Worm (Caenorhabditis elegans) whole organism, L1 larva: ENCODE measurements around the gene pqn-94.

Experiments
- ama-1 ChIP-seq: fragments of 150-350 bp; optimal IDR thresholded peaks from 2 replicates; lab custom pipeline; 2014
- jun-1 ChIP-seq: fragments of 150-350 bp; optimal IDR thresholded peaks from 2 replicates; lab custom pipeline; 2014; ENCODE audit warnings: missing biosample characterization, missing genetic modification reagents, missing genetic modification characterization
- mdl-1 ChIP-seq, 2 experiments: fragments of 150-350 bp; optimal IDR thresholded peaks; 2 replicates each; lab custom pipeline; 2014 to 2017; ENCODE audit warnings: missing biosample characterization in 2 of 2, missing genetic modification characterization in 2 of 2, inconsistent platforms in 1 of 2
- nhr-76 ChIP-seq: sonication (generic microtip); optimal IDR thresholded peaks from 2 replicates; lab custom pipeline; 2017; ENCODE audit warnings: missing biosample characterization, missing genetic modification characterization
- pqm-1 ChIP-seq: sonication (generic microtip); optimal IDR thresholded peaks from 3 replicates; lab custom pipeline; 2017; ENCODE audit warnings: missing biosample characterization, missing genetic modification characterization
- snpc-4 ChIP-seq: fragments of 150-350 bp; optimal IDR thresholded peaks from 2 replicates; lab custom pipeline; 2014; ENCODE audit warnings: missing biosample characterization, missing genetic modification characterization
- sox-4 ChIP-seq: sonication (generic microtip); optimal IDR thresholded peaks from 2 replicates; lab custom pipeline; 2016; ENCODE audit warnings: missing genetic modification characterization, missing compliant biosample characterization
- unc-62 ChIP-seq: fragments of 150-350 bp; optimal IDR thresholded peaks from 2 replicates; lab custom pipeline; 2014; ENCODE audit warnings: missing biosample characterization, missing genetic modification reagents, missing genetic modification characterization
- ztf-4 ChIP-seq: fragments of 150-350 bp; optimal IDR thresholded peaks from 2 replicates; lab custom pipeline; 2014; ENCODE audit warnings: missing biosample characterization, missing genetic modification characterization

DNA sequence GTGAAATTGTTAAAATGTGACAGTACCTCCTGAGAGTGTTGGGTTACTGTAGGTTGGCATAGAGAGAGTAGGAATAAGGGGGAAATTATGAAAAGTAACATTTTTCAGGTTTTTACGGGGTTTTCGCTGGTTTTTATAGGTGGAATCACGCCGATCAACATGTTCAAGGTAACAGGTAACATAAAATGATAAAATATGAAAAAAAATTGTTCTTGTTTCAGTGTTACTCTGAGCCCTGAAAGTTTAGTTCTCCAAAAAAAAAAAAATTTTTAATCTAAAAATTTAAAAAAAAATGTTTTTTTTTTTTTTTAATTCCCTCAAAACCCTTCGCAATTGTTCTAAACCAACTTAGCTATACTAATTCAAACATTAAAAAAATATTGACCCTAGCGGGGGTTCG is 45.9 kb downstream of the pqn-94 start, which contains the start of gene Y113G7B.15:
- TF ChIP-seq pqm-1 (tag; lab: Kevin White, UChicago) (no peak), ama-1 (lab: Kevin White, UChicago) (no peak), nhr-76 (tag; lab: Kevin White, UChicago) (no peak), snpc-4 (tag; lab: Kevin White, UChicago) (no peak), sox-4 (tag; lab: Kevin White, UChicago) (no peak), unc-62 (GFP tag; lab: Kevin White, UChicago) (no peak), jun-1 (no peak), ztf-4 (no peak), mdl-1 (tag; optimal IDR thresholded peaks at IDR 0.05; lab: Kevin White, UChicago) (no peak)
